Fruit fly (Drosophila melanogaster) whole organism, embryonic: Measurements from ENCODE around the gene Psn.
A peak's percentile ranks its signal among the peaks of the same experiment; 100 is the strongest.

Experiments used
- Atf6 ChIP-seq: fragments of 200-800 bp; sonication (Bioruptor generic); IDR thresholded peaks from 2 replicates; pipeline ENCODE4 v1.3.6; 2022; ENCODE audit warnings: missing biosample characterization, missing genetic modification characterization
- B-H1 ChIP-seq: fragments of 200-800 bp; sonication (Bioruptor generic); IDR thresholded peaks from 3 replicates; pipeline ENCODE4 v1.3.6; 2022; ENCODE audit warnings: missing biosample characterization, missing genetic modification characterization
- Bdp1 ChIP-seq: fragments of 200-800 bp; sonication (Bioruptor generic); optimal IDR thresholded peaks from 3 replicates; lab custom pipeline; 2016; ENCODE audit warnings: missing biosample characterization, missing genetic modification characterization
- BtbVII ChIP-seq: fragments of 200-800 bp; sonication (Bioruptor generic); optimal IDR thresholded peaks from 3 replicates; lab custom pipeline; 2017; ENCODE audit warnings: missing biosample characterization, mild to moderate bottlenecking, missing genetic modification characterization
- CG10462 ChIP-seq: fragments of 200-800 bp; sonication (Bioruptor generic); optimal IDR thresholded peaks from 2 replicates; lab custom pipeline; 2016; ENCODE audit warnings: missing biosample characterization, missing genetic modification characterization
- CG10979 ChIP-seq: fragments of 200-800 bp; sonication (Bioruptor generic); optimal IDR thresholded peaks from 2 replicates; lab custom pipeline; 2018; ENCODE audit warnings: missing biosample characterization, mild to moderate bottlenecking, missing genetic modification characterization, moderate library complexity
- CG11696 ChIP-seq: fragments of 200-800 bp; sonication (Bioruptor generic); IDR thresholded peaks from 2 replicates; pipeline ENCODE4 v1.3.6; 2022; ENCODE audit warnings: missing biosample characterization, missing genetic modification characterization
- CG11723 ChIP-seq: fragments of 200-800 bp; sonication (Bioruptor generic); optimal IDR thresholded peaks from 2 replicates; lab custom pipeline; 2017; ENCODE audit warnings: missing biosample characterization, mild to moderate bottlenecking, missing genetic modification characterization
- CG12236 ChIP-seq: fragments of 200-800 bp; sonication (Bioruptor generic); optimal IDR thresholded peaks from 2 replicates; lab custom pipeline; 2016; ENCODE audit warnings: missing biosample characterization, missing genetic modification characterization
- CG13775 ChIP-seq: fragments of 200-800 bp; sonication (Bioruptor generic); optimal IDR thresholded peaks from 3 replicates; lab custom pipeline; 2017; ENCODE audit warnings: missing biosample characterization, mild to moderate bottlenecking, missing genetic modification characterization
- CG14667 ChIP-seq: fragments of 200-800 bp; sonication (Bioruptor generic); IDR thresholded peaks from 2 replicates; pipeline ENCODE4 v1.3.6; 2022; ENCODE audit warnings: missing biosample characterization, missing genetic modification characterization
- CG17361 ChIP-seq: fragments of 200-800 bp; sonication (Bioruptor generic); IDR thresholded peaks from 3 replicates; pipeline ENCODE4 v1.3.6; 2022; ENCODE audit warnings: missing biosample characterization, missing genetic modification characterization
- CG17912 ChIP-seq: fragments of 200-800 bp; sonication (Bioruptor generic); optimal IDR thresholded peaks from 2 replicates; lab custom pipeline; 2018; ENCODE audit warnings: missing biosample characterization, mild to moderate bottlenecking, missing genetic modification characterization
- CG2129 ChIP-seq: fragments of 200-800 bp; sonication (Bioruptor generic); IDR thresholded peaks from 2 replicates; pipeline ENCODE4 v1.3.6; 2022; ENCODE audit warnings: missing biosample characterization, missing genetic modification characterization; ENCODE audit not compliant: partially characterized antibody
- CG2678 ChIP-seq: fragments of 200-800 bp; sonication (Bioruptor generic); optimal IDR thresholded peaks from 3 replicates; lab custom pipeline; 2019; ENCODE audit warnings: missing biosample characterization, mild to moderate bottlenecking, missing genetic modification characterization, moderate library complexity
- CG3407 ChIP-seq: fragments of 200-800 bp; sonication (Bioruptor generic); optimal IDR thresholded peaks from 2 replicates; lab custom pipeline; 2018; ENCODE audit warnings: missing biosample characterization, mild to moderate bottlenecking, missing genetic modification characterization
- CG3838 ChIP-seq: fragments of 200-800 bp; sonication (Bioruptor generic); optimal IDR thresholded peaks from 3 replicates; lab custom pipeline; 2016; ENCODE audit warnings: missing biosample characterization, missing genetic modification characterization
- CG4328 ChIP-seq: fragments of 200-800 bp; sonication (Bioruptor generic); optimal IDR thresholded peaks from 3 replicates; lab custom pipeline; 2017; ENCODE audit warnings: missing biosample characterization, missing genetic modification reagents, missing genetic modification characterization
- CG4707 ChIP-seq: fragments of 200-800 bp; sonication (Bioruptor generic); optimal IDR thresholded peaks from 2 replicates; lab custom pipeline; 2018; ENCODE audit warnings: missing biosample characterization, mild to moderate bottlenecking, missing genetic modification characterization, moderate library complexity
- CG4730 ChIP-seq: fragments of 200-800 bp; sonication (Bioruptor generic); IDR thresholded peaks from 2 replicates; pipeline ENCODE4 v1.3.6; 2022; ENCODE audit warnings: missing biosample characterization, missing genetic modification characterization
- CG6272 ChIP-seq: fragments of 200-800 bp; sonication (Bioruptor generic); IDR thresholded peaks from 2 replicates; pipeline ENCODE4 v1.3.6; 2022; ENCODE audit warnings: missing biosample characterization, missing genetic modification characterization
- CG6683 ChIP-seq: fragments of 200-800 bp; sonication (Bioruptor generic); optimal IDR thresholded peaks from 2 replicates; lab custom pipeline; 2017; ENCODE audit warnings: missing biosample characterization, mild to moderate bottlenecking, missing genetic modification characterization, missing genetic modification reagents
- CG6813 ChIP-seq: fragments of 200-800 bp; sonication (Bioruptor generic); optimal IDR thresholded peaks from 2 replicates; lab custom pipeline; 2017; ENCODE audit warnings: missing biosample characterization, missing genetic modification characterization, mild to moderate bottlenecking, moderate library complexity, missing genetic modification reagents
- CG7271 ChIP-seq: fragments of 200-800 bp; sonication (Bioruptor generic); optimal IDR thresholded peaks from 2 replicates; lab custom pipeline; 2018; ENCODE audit warnings: missing biosample characterization, mild to moderate bottlenecking, missing genetic modification characterization, moderate library complexity
- CG7372 ChIP-seq: fragments of 200-800 bp; sonication (Bioruptor generic); IDR thresholded peaks from 2 replicates; pipeline ENCODE4 v1.3.6; 2022; ENCODE audit warnings: missing biosample characterization, missing genetic modification characterization
- CG8478 ChIP-seq: fragments of >200 bp; optimal IDR thresholded peaks from 2 replicates; lab custom pipeline; 2018
- CTCF ChIP-seq: fragments of 200-800 bp; sonication (Bioruptor generic); optimal IDR thresholded peaks from 2 replicates; lab custom pipeline; 2017; ENCODE audit warnings: missing biosample characterization, mild to moderate bottlenecking, missing genetic modification characterization, moderate library complexity
- CrebB ChIP-seq: fragments of 200-800 bp; sonication (Bioruptor generic); optimal IDR thresholded peaks from 3 replicates; lab custom pipeline; 2018; ENCODE audit warnings: missing biosample characterization, mild to moderate bottlenecking, missing genetic modification characterization
- D19A ChIP-seq: fragments of 200-800 bp; optimal IDR thresholded peaks from 3 replicates; lab custom pipeline; 2019; ENCODE audit warnings: missing biosample characterization, mild to moderate bottlenecking, missing genetic modification characterization, moderate library complexity
- Drgx ChIP-seq: fragments of 200-800 bp; sonication (Bioruptor generic); IDR thresholded peaks from 2 replicates; pipeline ENCODE4 v1.3.6; 2022; ENCODE audit warnings: missing biosample characterization, missing genetic modification characterization
- Fer2 ChIP-seq: fragments of 200-800 bp; sonication (Bioruptor generic); optimal IDR thresholded peaks from 2 replicates; lab custom pipeline; 2018; ENCODE audit warnings: missing biosample characterization, mild to moderate bottlenecking, missing genetic modification characterization, moderate library complexity
- Hr39 ChIP-seq: fragments of >200 bp; optimal IDR thresholded peaks from 2 replicates; lab custom pipeline; 2017
- Max ChIP-seq: fragments of 200-800 bp; sonication (Bioruptor generic); optimal IDR thresholded peaks from 2 replicates; lab custom pipeline; 2016; ENCODE audit warnings: missing biosample characterization, mild to moderate bottlenecking, missing genetic modification characterization
- Pdp1 ChIP-seq, 2 experiments: fragments of 200-800 bp; sonication (Bioruptor generic); optimal IDR thresholded peaks; 3 replicates each; lab custom pipeline; 2016; ENCODE audit warnings: missing biosample characterization in 2 of 2, missing genetic modification characterization in 2 of 2, mild to moderate bottlenecking in 1 of 2, moderate library complexity in 1 of 2
- Rx ChIP-seq: fragments of 200-800 bp; sonication (Bioruptor generic); IDR thresholded peaks from 2 replicates; pipeline ENCODE4 v1.3.6; 2022; ENCODE audit warnings: missing biosample characterization, missing genetic modification characterization
- bab2 ChIP-seq: fragments of 200-800 bp; sonication (Bioruptor generic); optimal IDR thresholded peaks from 2 replicates; lab custom pipeline; 2016; ENCODE audit warnings: missing biosample characterization, missing genetic modification characterization
- crc ChIP-seq: fragments of 200-800 bp; sonication (Bioruptor generic); optimal IDR thresholded peaks from 2 replicates; lab custom pipeline; 2016; ENCODE audit warnings: missing biosample characterization, missing genetic modification characterization
- gcm ChIP-seq: fragments of 200-800 bp; sonication (Bioruptor generic); optimal IDR thresholded peaks from 2 replicates; lab custom pipeline; 2019; ENCODE audit warnings: missing biosample characterization, mild to moderate bottlenecking, missing genetic modification characterization, moderate library complexity
- gsb-n ChIP-seq: fragments of 200-800 bp; sonication (Bioruptor generic); optimal IDR thresholded peaks from 3 replicates; lab custom pipeline; 2018; ENCODE audit warnings: missing biosample characterization, mild to moderate bottlenecking, missing genetic modification characterization
- hb ChIP-seq: fragments of 200-800 bp; sonication (Bioruptor generic); IDR thresholded peaks from 3 replicates; pipeline ENCODE4 v1.3.6; 2022; ENCODE audit warnings: missing biosample characterization, missing genetic modification characterization; ENCODE audit not compliant: partially characterized antibody
- lmd ChIP-seq: fragments of 200-800 bp; sonication (Bioruptor generic); IDR thresholded peaks from 2 replicates; pipeline ENCODE4 v1.3.6; 2022; ENCODE audit warnings: missing biosample characterization, missing genetic modification characterization
- phol ChIP-seq: fragments of 200-800 bp; sonication (Bioruptor generic); optimal IDR thresholded peaks from 3 replicates; lab custom pipeline; 2018; ENCODE audit warnings: missing biosample characterization, mild to moderate bottlenecking, missing genetic modification characterization, moderate library complexity
- pnt ChIP-seq: fragments of 200-800 bp; sonication (Bioruptor generic); optimal IDR thresholded peaks from 3 replicates; lab custom pipeline; 2016; ENCODE audit warnings: missing biosample characterization, missing genetic modification characterization
- prd ChIP-seq, 3 experiments: fragments of >200 bp in 2 of 3; fragments of 200-800 bp in 1 of 3; sonication (Bioruptor generic) in 1 of 3; optimal IDR thresholded peaks in 2 of 3; IDR thresholded peaks in 1 of 3; 2 replicates in 2 of 3; 3 replicates in 1 of 3; pipeline versions ENCODE4 v1.3.6 to Lab custom; 2017 to 2022; ENCODE audit warnings: missing biosample characterization in 1 of 3, missing genetic modification characterization in 1 of 3
- rib ChIP-seq: fragments of 200-800 bp; sonication (Bioruptor generic); IDR thresholded peaks from 2 replicates; pipeline ENCODE4 v1.3.6; 2022; ENCODE audit warnings: missing biosample characterization, missing genetic modification characterization
- salm ChIP-seq: fragments of 200-800 bp; sonication (Bioruptor generic); optimal IDR thresholded peaks from 2 replicates; lab custom pipeline; 2018; ENCODE audit warnings: missing biosample characterization, mild to moderate bottlenecking, missing genetic modification characterization
- unc-4 ChIP-seq: fragments of 200-800 bp; sonication (Bioruptor generic); IDR thresholded peaks from 2 replicates; pipeline ENCODE4 v1.3.6; 2022; ENCODE audit warnings: missing biosample characterization, missing genetic modification characterization; ENCODE audit not compliant: partially characterized antibody
- vnd ChIP-seq: fragments of 200-800 bp; sonication (Bioruptor generic); IDR thresholded peaks from 3 replicates; pipeline ENCODE4 v1.3.6; 2022; ENCODE audit warnings: missing biosample characterization, missing genetic modification characterization; ENCODE audit not compliant: partially characterized antibody
- wor ChIP-seq: fragments of 200-800 bp; sonication (Bioruptor generic); IDR thresholded peaks from 2 replicates; pipeline ENCODE4 v1.3.6; 2022; ENCODE audit warnings: missing biosample characterization, missing genetic modification characterization

The Psn gene

DNA sequence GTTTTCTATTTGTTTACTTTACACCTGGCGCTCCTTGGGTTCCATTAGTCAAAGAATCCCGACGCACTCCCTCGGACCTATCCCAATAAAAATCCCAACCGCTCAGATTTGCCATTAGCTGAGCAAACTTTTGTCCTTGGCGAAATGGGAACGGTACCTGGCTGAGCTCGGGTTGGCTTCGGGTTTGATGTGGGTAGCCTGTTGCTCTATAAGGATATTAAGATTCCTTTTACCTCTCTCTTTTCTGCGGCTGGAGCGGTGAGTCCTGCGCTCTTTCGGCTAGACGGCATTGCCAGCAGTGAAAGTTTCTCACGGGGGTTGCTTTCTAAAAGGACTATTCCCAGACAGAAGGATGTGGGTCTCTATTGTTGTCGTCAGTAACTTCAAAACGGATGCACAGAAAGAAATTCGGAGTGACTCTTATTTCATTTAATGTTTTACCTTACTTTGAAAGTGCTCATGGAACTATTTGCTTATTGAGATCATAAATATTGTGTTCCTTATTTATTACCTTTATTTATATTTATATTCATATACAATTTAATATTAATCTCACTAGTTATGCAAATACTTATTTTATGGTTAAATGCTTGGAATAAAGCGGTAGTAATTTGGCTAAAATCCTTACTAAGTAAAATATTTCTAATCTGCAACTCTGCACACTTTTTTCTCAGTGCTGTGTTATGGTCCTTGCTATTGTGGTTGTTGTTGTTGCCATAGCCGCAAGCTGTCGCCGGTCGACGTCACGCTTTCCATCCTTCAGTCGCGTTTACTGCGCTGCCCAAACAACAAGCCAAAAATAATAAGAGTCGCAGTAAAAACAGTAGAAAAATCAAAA, 9.6 kb downstream of the Psn start, which contains the start of gene CG5910 (continued):
- TF ChIP-seq D19A (tag; lab: Kevin White, UChicago), result peak; percentile 91
- TF ChIP-seq gsb-n, result peak; percentile 90
- TF ChIP-seq CG4707 (GFP tag; lab: Kevin White, UChicago), result peak; percentile 34
- no peak for TF ChIP-seq crc (GFP tag; lab: Kevin White, UChicago)
- TF ChIP-seq CG6272, result peak; percentile 54; the same call in 1 of the 2 replicates
- no peak for TF ChIP-seq unc-4 (GFP tag; lab: Robert Waterston, UW)
- TF ChIP-seq Atf6 (GFP tag; lab: Robert Waterston, UW), result peak; percentile 78
- peak; percentile 60 for TF ChIP-seq rib (GFP tag; lab: Robert Waterston, UW)
- TF ChIP-seq CG3407, result peak; percentile 78
- peak; percentile 36 for TF ChIP-seq CTCF (GFP tag; lab: Kevin White, UChicago)
- peak; percentile 66; the same call in 1 of the 2 replicates for TF ChIP-seq CG11696 (GFP tag; lab: Robert Waterston, UW)
- peak; percentile 71 for TF ChIP-seq CG11723
- peak; percentile 89 for TF ChIP-seq gcm (GFP tag; lab: Kevin White, UChicago)
- peak; percentile 65; the same call in 2 of the 3 replicates for TF ChIP-seq B-H1 (GFP tag; lab: Robert Waterston, UW)
- TF ChIP-seq CG4730 (GFP tag; lab: Robert Waterston, UW), result peak; percentile 68
- peak; percentile 53; the same call in 1 of the 2 replicates for TF ChIP-seq CG7372 (GFP tag; lab: Robert Waterston, UW)
- peak; percentile 43 for TF ChIP-seq pnt (GFP tag; lab: Kevin White, UChicago)
- peak; percentile 87 for TF ChIP-seq CG6683 (GFP tag; lab: Kevin White, UChicago)
- peak; percentile 93 for TF ChIP-seq phol (tag; lab: Kevin White, UChicago)
- TF ChIP-seq CG2129 (GFP tag; lab: Robert Waterston, UW), result no peak
- peak; percentile 87 for TF ChIP-seq CG6813
- peak; percentile 3 to 35 for TF ChIP-seq Pdp1 (GFP tag; optimal IDR thresholded peaks at IDR 0.05; lab: Kevin White, UChicago)
- peak; percentile 95 for TF ChIP-seq CG10979
- peak; percentile 74 for TF ChIP-seq Fer2
- TF ChIP-seq CG17361 (GFP tag; lab: Robert Waterston, UW), result peak; percentile 97
- no peak for TF ChIP-seq prd (optimal IDR thresholded peaks at IDR 0.05; lab: Kevin White, UChicago)
- TF ChIP-seq prd (GFP tag; IDR thresholded peaks at IDR 0.05; lab: Robert Waterston, UW), result peak; percentile 82
- TF ChIP-seq CG17912 (GFP tag; lab: Kevin White, UChicago), result no peak
- TF ChIP-seq CG3838, result no peak
- peak; percentile 7 for TF ChIP-seq bab2 (GFP tag; lab: Kevin White, UChicago)
- peak; percentile 88 for TF ChIP-seq CG13775 (GFP tag; lab: Kevin White, UChicago)
- TF ChIP-seq BtbVII (GFP tag; lab: Kevin White, UChicago), result peak; percentile 90
- peak; percentile 72 for TF ChIP-seq wor (GFP tag; lab: Robert Waterston, UW)
- TF ChIP-seq CG12236 (GFP tag; lab: Kevin White, UChicago), result no peak
- TF ChIP-seq salm, result peak; percentile 79
- TF ChIP-seq vnd (GFP tag; lab: Robert Waterston, UW), result no peak
- peak; percentile 31 for TF ChIP-seq Bdp1
- no peak for TF ChIP-seq Hr39 (lab: Kevin White, UChicago)
- peak; percentile 57 for TF ChIP-seq CG7271 (tag; lab: Kevin White, UChicago)
- peak; percentile 67; the same call in 1 of the 2 replicates for TF ChIP-seq CG14667 (GFP tag; lab: Robert Waterston, UW)
- peak; percentile 81 for TF ChIP-seq CG4328 (GFP tag; lab: Kevin White, UChicago)
- TF ChIP-seq Drgx, result no peak
- TF ChIP-seq CrebB, result peak; percentile 81
- TF ChIP-seq Max (GFP tag; lab: Kevin White, UChicago), result peak; percentile 77
- no peak for TF ChIP-seq CG8478
- TF ChIP-seq lmd, result peak; percentile 84
- TF ChIP-seq Rx (GFP tag; lab: Robert Waterston, UW), result 0 out of 2 replicates have a peak, but pooled peaks have one; percentile 31
- TF ChIP-seq CG2678, result peak; percentile 96
- TF ChIP-seq hb (GFP tag; lab: Robert Waterston, UW), result no peak
- peak; percentile 35 for TF ChIP-seq CG10462 (GFP tag; lab: Kevin White, UChicago)
